Fruit fly (Drosophila melanogaster): ENCODE results near the gene CG31266.

dm6 chr3R:17135747-17136146 lies 3.3 kb downstream of the CG31266 start, which contains the start of gene CG5246:
- TF ChIP-seq tai (GFP tag; optimal IDR thresholded peaks at IDR 0.05) (no peak), brk (GFP tag; optimal IDR thresholded peaks at IDR 0.05) (no peak), h (GFP tag; optimal IDR thresholded peaks at IDR 0.05) (peak; percentile 49)

All from whole organism, wandering third instar larva.